Worm (Caenorhabditis elegans) whole organism, L4 larva: ENCODE results near the gene cdc-73.

ENCODE experiments used
- D1046.2 ChIP-seq: fragments of 200-800 bp; sonication (Bioruptor generic); IDR thresholded peaks from 2 replicates; pipeline ENCODE4 v1.3.6; 2022; ENCODE audit warnings: missing genetic modification characterization, missing compliant biosample characterization
- F37D6.2 ChIP-seq: sonication (generic microtip); optimal IDR thresholded peaks from 2 replicates; lab custom pipeline; 2016; ENCODE audit warnings: mild to moderate bottlenecking, missing genetic modification characterization, missing compliant biosample characterization
- F44E2.7 ChIP-seq: fragments of 200-800 bp; sonication (Bioruptor generic); IDR thresholded peaks from 2 replicates; pipeline ENCODE4 v2.1.2; 2022; ENCODE audit warnings: missing genetic modification characterization, missing compliant biosample characterization
- F49E8.2 ChIP-seq: sonication (generic microtip); optimal IDR thresholded peaks from 2 replicates; lab custom pipeline; 2016; ENCODE audit warnings: missing compliant biosample characterization, mild to moderate bottlenecking, missing genetic modification characterization, borderline replicate concordance
- R02D3.7 ChIP-seq: fragments of 150-350 bp; sonication (generic microtip); optimal IDR thresholded peaks from 3 replicates; lab custom pipeline; 2014; ENCODE audit warnings: missing biosample characterization, missing genetic modification characterization
- Y5F2A.4 ChIP-seq: fragments of 200-800 bp; sonication (Bioruptor generic); optimal IDR thresholded peaks from 2 replicates; lab custom pipeline; 2018; ENCODE audit warnings: mild to moderate bottlenecking, missing genetic modification characterization, missing compliant biosample characterization
- ZK337.2 ChIP-seq: fragments of 200-800 bp; sonication (Bioruptor generic); IDR thresholded peaks from 2 replicates; pipeline ENCODE4 v1.3.6; 2022; ENCODE audit warnings: missing genetic modification reagents, missing genetic modification characterization, missing compliant biosample characterization
- ZK546.5 ChIP-seq, 2 experiments: sonication (generic microtip); optimal IDR thresholded peaks; 2 replicates each; lab custom pipeline; 2017; ENCODE audit warnings: missing biosample characterization in 2 of 2, missing genetic modification characterization in 2 of 2
- aly-2 ChIP-seq: sonication (generic microtip); optimal IDR thresholded peaks from 2 replicates; lab custom pipeline; 2018; ENCODE audit warnings: missing biosample characterization, missing genetic modification characterization
- ceh-32 ChIP-seq: sonication (generic microtip); optimal IDR thresholded peaks from 2 replicates; lab custom pipeline; 2016; ENCODE audit warnings: mild to moderate bottlenecking, missing genetic modification characterization, missing compliant biosample characterization; ENCODE audit not compliant: poor library complexity
- ceh-44 ChIP-seq: fragments of 200-800 bp; sonication (Bioruptor generic); IDR thresholded peaks from 2 replicates; pipeline ENCODE4 v1.3.6; 2022; ENCODE audit warnings: missing genetic modification reagents, missing genetic modification characterization, missing compliant biosample characterization
- ceh-62 ChIP-seq: sonication (generic microtip); optimal IDR thresholded peaks from 2 replicates; lab custom pipeline; 2017; ENCODE audit warnings: missing biosample characterization, missing genetic modification characterization
- ceh-82 ChIP-seq: sonication (generic microtip); optimal IDR thresholded peaks from 2 replicates; lab custom pipeline; 2017; ENCODE audit warnings: missing biosample characterization, missing genetic modification characterization
- ces-1 ChIP-seq: fragments of 150-350 bp; sonication (generic microtip); optimal IDR thresholded peaks from 4 replicates; lab custom pipeline; 2014; ENCODE audit warnings: missing biosample characterization, missing genetic modification reagents, missing genetic modification characterization
- daf-16 ChIP-seq, 3 experiments: sonication (generic microtip); optimal IDR thresholded peaks; 2 replicates each; lab custom pipeline; 2016 to 2017; ENCODE audit warnings: missing genetic modification characterization in 3 of 3, missing genetic modification reagents in 3 of 3, mild to moderate bottlenecking in 2 of 3, missing compliant biosample characterization in 2 of 3, missing biosample characterization in 1 of 3, moderate library complexity in 1 of 3
- dmd-6 ChIP-seq: fragments of 200-800 bp; sonication (Bioruptor generic); IDR thresholded peaks from 2 replicates; pipeline ENCODE4 v1.3.6; 2022; ENCODE audit warnings: missing genetic modification reagents, missing genetic modification characterization, missing compliant biosample characterization
- duxl-1 ChIP-seq: sonication (generic microtip); optimal IDR thresholded peaks from 2 replicates; lab custom pipeline; 2016; ENCODE audit warnings: mild to moderate bottlenecking, missing genetic modification characterization, moderate library complexity, missing compliant biosample characterization; ENCODE audit not compliant: poor library complexity
- egl-43 ChIP-seq: fragments of 200-800 bp; sonication (Bioruptor generic); IDR thresholded peaks from 2 replicates; pipeline ENCODE4 v1.3.6; 2022; ENCODE audit warnings: missing genetic modification reagents, missing genetic modification characterization, missing compliant biosample characterization
- fos-1 ChIP-seq: fragments of 150-350 bp; optimal IDR thresholded peaks from 2 replicates; lab custom pipeline; 2014; ENCODE audit warnings: missing biosample characterization, missing genetic modification characterization
- hlh-30 ChIP-seq: sonication (generic microtip); optimal IDR thresholded peaks from 2 replicates; lab custom pipeline; 2017; ENCODE audit warnings: antibody characterized with exemption, mild to moderate bottlenecking, missing genetic modification characterization, missing compliant biosample characterization; ENCODE audit not compliant: insufficient read depth
- jun-1 ChIP-seq: fragments of 150-350 bp; optimal IDR thresholded peaks from 2 replicates; lab custom pipeline; 2014; ENCODE audit warnings: missing biosample characterization, missing genetic modification reagents, missing genetic modification characterization
- lim-7 ChIP-seq: fragments of 200-800 bp; sonication (Bioruptor generic); IDR thresholded peaks from 2 replicates; pipeline ENCODE4 v1.3.6; 2022; ENCODE audit warnings: missing genetic modification characterization, missing compliant biosample characterization
- lin-1 ChIP-seq: fragments of 200-800 bp; sonication (Bioruptor generic); IDR thresholded peaks from 2 replicates; pipeline ENCODE4 v1.3.6; 2022; ENCODE audit warnings: missing genetic modification reagents, missing genetic modification characterization, missing compliant biosample characterization
- lin-13 ChIP-seq: fragments of 150-350 bp; optimal IDR thresholded peaks from 2 replicates; lab custom pipeline; 2014; ENCODE audit warnings: missing biosample characterization, missing genetic modification reagents, missing genetic modification characterization
- lir-3 ChIP-seq: sonication (generic microtip); optimal IDR thresholded peaks from 2 replicates; lab custom pipeline; 2016; ENCODE audit warnings: mild to moderate bottlenecking, missing genetic modification characterization, missing compliant biosample characterization
- lsy-2 ChIP-seq, 2 experiments: fragments of 150-350 bp in 1 of 2; sonication (generic microtip) in 1 of 2; optimal IDR thresholded peaks; 2 replicates each; lab custom pipeline; 2014 to 2017; ENCODE audit warnings: missing biosample characterization in 2 of 2, missing genetic modification characterization in 2 of 2
- madf-9 ChIP-seq: fragments of 200-800 bp; sonication (Bioruptor generic); conservative IDR thresholded peaks from 2 replicates; pipeline ENCODE4 v1.3.6; 2022; ENCODE audit warnings: missing genetic modification reagents, missing genetic modification characterization, missing compliant biosample characterization
- mes-2 ChIP-seq: sonication (generic microtip); optimal IDR thresholded peaks from 2 replicates; lab custom pipeline; 2016; ENCODE audit warnings: missing genotype, mild to moderate bottlenecking, missing genetic modification characterization, missing compliant biosample characterization; ENCODE audit not compliant: poor library complexity, severe bottlenecking
- mxl-2 ChIP-seq: fragments of 200-800 bp; sonication (Bioruptor generic); conservative IDR thresholded peaks from 2 replicates; pipeline ENCODE4 v1.3.6; 2022; ENCODE audit warnings: missing genetic modification reagents, missing genetic modification characterization, missing compliant biosample characterization
- nhr-102 ChIP-seq: sonication (generic microtip); optimal IDR thresholded peaks from 2 replicates; lab custom pipeline; 2016; ENCODE audit warnings: mild to moderate bottlenecking, missing genetic modification characterization, moderate library complexity, missing compliant biosample characterization
- nhr-11 ChIP-seq: fragments of 150-350 bp; optimal IDR thresholded peaks from 2 replicates; lab custom pipeline; 2014; ENCODE audit warnings: missing biosample characterization, missing genetic modification characterization
- nhr-237 ChIP-seq: sonication (generic microtip); optimal IDR thresholded peaks from 2 replicates; lab custom pipeline; 2017; ENCODE audit warnings: missing biosample characterization, missing genetic modification characterization
- nhr-25 ChIP-seq: sonication (generic microtip); optimal IDR thresholded peaks from 2 replicates; lab custom pipeline; 2017; ENCODE audit warnings: missing genetic modification characterization, mild to moderate bottlenecking, missing compliant biosample characterization, antibody characterized with exemption, moderate library complexity, borderline replicate concordance; ENCODE audit not compliant: insufficient read depth
- nhr-41 ChIP-seq: fragments of 200-800 bp; sonication (Bioruptor generic); IDR thresholded peaks from 2 replicates; pipeline ENCODE4 v1.3.6; 2022; ENCODE audit warnings: missing genetic modification reagents, missing genetic modification characterization, missing compliant biosample characterization
- nhr-42 ChIP-seq: fragments of 200-800 bp; sonication (Bioruptor generic); IDR thresholded peaks from 2 replicates; pipeline ENCODE4 v1.3.6; 2022; ENCODE audit warnings: missing genetic modification characterization, missing compliant biosample characterization
- nhr-6 ChIP-seq: fragments of 150-350 bp; optimal IDR thresholded peaks from 2 replicates; lab custom pipeline; 2014; ENCODE audit warnings: missing biosample characterization, missing genetic modification characterization
- nhr-77 ChIP-seq: fragments of 150-350 bp; optimal IDR thresholded peaks from 2 replicates; lab custom pipeline; 2014; ENCODE audit warnings: missing biosample characterization, missing genetic modification characterization
- pha-4 ChIP-seq, 2 experiments: fragments of 150-350 bp in 1 of 2; fragments of 200-800 bp in 1 of 2; sonication (Bioruptor generic) in 1 of 2; IDR thresholded peaks in 1 of 2; optimal IDR thresholded peaks in 1 of 2; 2 replicates each; pipeline versions ENCODE4 v1.3.6 to Lab custom; 2014 to 2022; ENCODE audit warnings: missing genetic modification characterization in 2 of 2, missing genetic modification reagents in 2 of 2, missing biosample characterization in 1 of 2, missing compliant biosample characterization in 1 of 2
- php-3 ChIP-seq: fragments of 200-800 bp; sonication (Bioruptor generic); IDR thresholded peaks from 2 replicates; pipeline ENCODE4 v1.3.6; 2022; ENCODE audit warnings: missing genetic modification reagents, missing genetic modification characterization, missing compliant biosample characterization
- set-16 ChIP-seq: fragments of 200-800 bp; sonication (Bioruptor generic); IDR thresholded peaks from 2 replicates; pipeline ENCODE4 v1.3.6; 2022; ENCODE audit warnings: missing genetic modification reagents, missing genetic modification characterization, missing compliant biosample characterization
- snpc-1.2 ChIP-seq: fragments of 200-800 bp; sonication (Bioruptor generic); IDR thresholded peaks from 2 replicates; pipeline ENCODE4 v1.3.6; 2022; ENCODE audit warnings: missing genetic modification reagents, missing genetic modification characterization, missing compliant biosample characterization
- unc-130 ChIP-seq: sonication (generic microtip); optimal IDR thresholded peaks from 2 replicates; lab custom pipeline; 2016; ENCODE audit warnings: missing genetic modification reagents, missing genetic modification characterization, missing compliant biosample characterization
- vab-7 ChIP-seq: fragments of 200-800 bp; sonication (Bioruptor generic); IDR thresholded peaks from 2 replicates; pipeline ENCODE4 v1.3.6; 2022; ENCODE audit warnings: missing genetic modification reagents, missing genetic modification characterization, missing compliant biosample characterization
- zag-1 ChIP-seq: fragments of 150-350 bp; optimal IDR thresholded peaks from 2 replicates; lab custom pipeline; 2014; ENCODE audit warnings: missing biosample characterization, missing genetic modification characterization
- zfp-2 ChIP-seq: sonication (generic microtip); optimal IDR thresholded peaks from 2 replicates; lab custom pipeline; 2016; ENCODE audit warnings: mild to moderate bottlenecking, missing genetic modification characterization, missing compliant biosample characterization
- zfp-3 ChIP-seq: fragments of 200-800 bp; sonication (Bioruptor generic); conservative IDR thresholded peaks from 2 replicates; pipeline ENCODE4 v1.3.6; 2022; ENCODE audit warnings: missing genetic modification reagents, missing genetic modification characterization, missing compliant biosample characterization
- ztf-7 ChIP-seq: fragments of 150-350 bp; optimal IDR thresholded peaks from 2 replicates; lab custom pipeline; 2014; ENCODE audit warnings: missing biosample characterization, missing genetic modification characterization

The cdc-73 gene

ce11 chrIV:4085022-4085421, 42.6 kb downstream of the cdc-73 start (continued):
- TF ChIP-seq duxl-1: no peak
- TF ChIP-seq hlh-30 (tag; lab: Kevin White, UChicago): peak; percentile 47
- TF ChIP-seq F37D6.2 (tag; lab: Kevin White, UChicago): no peak
- no peak for TF ChIP-seq ceh-62 (tag; lab: Kevin White, UChicago)
- no peak for TF ChIP-seq lim-7 (GFP tag; lab: Robert Waterston, UW)
- TF ChIP-seq nhr-77: peak; percentile 23
- no peak for TF ChIP-seq vab-7 (GFP tag; lab: Robert Waterston, UW)
- TF ChIP-seq lir-3 (tag; lab: Kevin White, UChicago): no peak
- no peak for TF ChIP-seq nhr-42
- no peak for TF ChIP-seq nhr-237 (tag; lab: Kevin White, UChicago)
- no peak for TF ChIP-seq ZK546.5 (tag; optimal IDR thresholded peaks at IDR 0.05; lab: Kevin White, UChicago)
- TF ChIP-seq zfp-3 (GFP tag; lab: Robert Waterston, UW): no peak
- TF ChIP-seq ZK337.2 (GFP tag; lab: Robert Waterston, UW): no peak
- no peak for TF ChIP-seq R02D3.7
- TF ChIP-seq ztf-7 (tag; lab: Kevin White, UChicago): no peak
- TF ChIP-seq nhr-11 (tag; lab: Kevin White, UChicago): no peak
- no peak for TF ChIP-seq ceh-82 (tag; lab: Kevin White, UChicago)
- no peak for TF ChIP-seq D1046.2 (GFP tag; lab: Robert Waterston, UW)
- no peak for TF ChIP-seq unc-130 (GFP tag; lab: Kevin White, UChicago)
- TF ChIP-seq mes-2 (tag; lab: Kevin White, UChicago): no peak
- TF ChIP-seq zag-1 (tag; lab: Kevin White, UChicago): no peak
- no peak for TF ChIP-seq fos-1 (tag; lab: Kevin White, UChicago)
- TF ChIP-seq lsy-2 (tag; optimal IDR thresholded peaks at IDR 0.05; lab: Kevin White, UChicago): peak in 1 of 2 experiments; percentile 17
- TF ChIP-seq egl-43 (GFP tag; lab: Robert Waterston, UW): no peak
- no peak for TF ChIP-seq snpc-1.2 (GFP tag; lab: Robert Waterston, UW)
- TF ChIP-seq nhr-25: no peak
- TF ChIP-seq zfp-2: no peak
- TF ChIP-seq F44E2.7 (GFP tag; lab: Robert Waterston, UW): no peak
- TF ChIP-seq jun-1: no peak
- no peak for TF ChIP-seq ceh-32 (tag; lab: Kevin White, UChicago)
- no peak for TF ChIP-seq pha-4 (GFP tag; IDR thresholded peaks at IDR 0.05; lab: Robert Waterston, UW)
- no peak for TF ChIP-seq pha-4 (tag; optimal IDR thresholded peaks at IDR 0.05; lab: Kevin White, UChicago)
- TF ChIP-seq aly-2 (tag; lab: Kevin White, UChicago): no peak
- no peak for TF ChIP-seq nhr-41
- no peak for TF ChIP-seq Y5F2A.4 (GFP tag; lab: Kevin White, UChicago)

ce11 chrIV:4085787-4086262, 43.5 kb downstream of the cdc-73 start, which contains the start of gene C35B1.2:
Gene C35B1.2 (plus strand): TSS chrIV:4086212.
- 0 out of 2 replicates have a peak, but pooled peaks have one; percentile 26 for TF ChIP-seq php-3 (GFP tag; lab: Robert Waterston, UW)
- peak in 1 of 2 experiments; percentile 51 for TF ChIP-seq lsy-2 (tag; optimal IDR thresholded peaks at IDR 0.05; lab: Kevin White, UChicago)
- TF ChIP-seq ceh-44 (GFP tag; lab: Robert Waterston, UW): no peak
- no peak for TF ChIP-seq nhr-6 (tag; lab: Kevin White, UChicago)
- no peak for TF ChIP-seq lim-7 (GFP tag; lab: Robert Waterston, UW)
- no peak for TF ChIP-seq dmd-6
- TF ChIP-seq F49E8.2: no peak
- TF ChIP-seq lin-1 (GFP tag; lab: Robert Waterston, UW): no peak
- no peak for TF ChIP-seq daf-16 (GFP tag; optimal IDR thresholded peaks at IDR 0.05; lab: Kevin White, UChicago)
- TF ChIP-seq daf-16 (tag; optimal IDR thresholded peaks at IDR 0.05; lab: Kevin White, UChicago): peak; percentile 10
- no peak for TF ChIP-seq zag-1 (tag; lab: Kevin White, UChicago)
- no peak for TF ChIP-seq ceh-32 (tag; lab: Kevin White, UChicago)
- no peak for TF ChIP-seq unc-130 (GFP tag; lab: Kevin White, UChicago)
- TF ChIP-seq ces-1 (GFP tag; lab: Kevin White, UChicago): no peak
- 0 out of 2 replicates have a peak, but pooled peaks have one; percentile 41 for TF ChIP-seq snpc-1.2 (GFP tag; lab: Robert Waterston, UW)
- no peak for TF ChIP-seq Y5F2A.4 (GFP tag; lab: Kevin White, UChicago)
- no peak for TF ChIP-seq nhr-77
- TF ChIP-seq mxl-2: no peak
- no peak for TF ChIP-seq set-16
- no peak for TF ChIP-seq madf-9 (GFP tag; lab: Robert Waterston, UW)
- no peak for TF ChIP-seq nhr-237 (tag; lab: Kevin White, UChicago)
- no peak for TF ChIP-seq zfp-3 (GFP tag; lab: Robert Waterston, UW)
- TF ChIP-seq ztf-7 (tag; lab: Kevin White, UChicago): no peak
- TF ChIP-seq nhr-102 (tag; lab: Kevin White, UChicago): no peak
- peak; percentile 53 for TF ChIP-seq mes-2 (tag; lab: Kevin White, UChicago)
- TF ChIP-seq lin-13: no peak
